Worm (Caenorhabditis elegans) whole organism, L2 larva: ENCODE data around the gene F55C9.6.

Source experiments
- aly-2 ChIP-seq: fragments of 150-350 bp; optimal IDR thresholded peaks from 2 replicates; lab custom pipeline; 2014; ENCODE audit warnings: missing biosample characterization, missing genetic modification characterization
- lin-39 ChIP-seq: fragments of 150-350 bp; optimal IDR thresholded peaks from 2 replicates; lab custom pipeline; 2014; ENCODE audit warnings: missing biosample characterization, missing genetic modification reagents, missing genetic modification characterization
- nhr-11 ChIP-seq: fragments of 150-350 bp; optimal IDR thresholded peaks from 2 replicates; lab custom pipeline; 2014; ENCODE audit warnings: missing biosample characterization, missing genetic modification characterization
- unc-62 ChIP-seq: fragments of 150-350 bp; optimal IDR thresholded peaks from 2 replicates; lab custom pipeline; 2014; ENCODE audit warnings: missing biosample characterization, missing genetic modification reagents, missing genetic modification characterization
- zag-1 ChIP-seq: fragments of 150-350 bp; optimal IDR thresholded peaks from 2 replicates; lab custom pipeline; 2014; ENCODE audit warnings: missing biosample characterization, missing genetic modification characterization

DNA sequence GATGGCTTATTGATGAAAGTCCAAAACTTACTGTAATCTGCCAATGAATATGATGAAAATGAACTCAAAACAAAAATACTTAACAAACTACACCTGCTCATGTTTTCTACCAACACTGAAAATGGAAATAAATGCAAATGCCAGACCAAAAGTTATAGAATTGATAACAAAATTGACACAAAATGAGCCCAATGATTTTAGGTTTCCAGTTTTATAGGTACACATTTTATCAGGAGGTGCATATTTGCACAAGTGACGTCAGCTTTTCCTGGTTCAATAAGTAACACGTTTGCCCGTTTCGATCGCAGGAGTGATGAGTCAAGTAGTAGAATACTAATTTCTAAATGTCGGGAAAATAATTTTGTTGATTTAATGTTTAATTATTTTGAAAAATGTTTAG, at the start of gene F55C9.6:
- TF ChIP-seq zag-1 (tag; lab: Kevin White, UChicago) = no peak
- TF ChIP-seq nhr-11 = no peak
- no peak for TF ChIP-seq lin-39 (tag; lab: Kevin White, UChicago)
- no peak for TF ChIP-seq unc-62
- no peak for TF ChIP-seq aly-2
